Fruit fly (Drosophila melanogaster): ENCODE measurements around the gene CG7573.

Gene CG7573

dm6 chr3L:11303414-11304205 is 7.9 kb upstream of the CG7573 start (continued):
- TF ChIP-seq CG2875 (GFP tag; optimal IDR thresholded peaks at IDR 0.05) (peak; percentile 20), ham (GFP tag; IDR thresholded peaks at IDR 0.05) (no peak), D19A (tag; optimal IDR thresholded peaks at IDR 0.05) (peak; percentile 42), Lim3 (GFP tag; IDR thresholded peaks at IDR 0.05) (no peak), mld (GFP tag; IDR thresholded peaks at IDR 0.05; ENCODE audit: partially characterized antibody) (no peak), Dref (GFP tag; IDR thresholded peaks at IDR 0.05) (no peak), CG34422 (GFP tag; IDR thresholded peaks at IDR 0.05) (no peak), CG3065 (GFP tag; optimal IDR thresholded peaks at IDR 0.05) (no peak), Asciz (GFP tag; optimal IDR thresholded peaks at IDR 0.05) (peak; percentile 50), cad (GFP tag; optimal IDR thresholded peaks at IDR 0.05) (no peak), Fer1 (GFP tag; optimal IDR thresholded peaks at IDR 0.05) (peak; percentile 26), NfI (GFP tag; optimal IDR thresholded peaks at IDR 0.05) (no peak), CkIIα-i1 (GFP tag; IDR thresholded peaks at IDR 0.05) (no peak), zfh2 (GFP tag; optimal IDR thresholded peaks at IDR 0.05) (no peak), CG16815 (GFP tag; optimal IDR thresholded peaks at IDR 0.05) (no peak), CG10543 (GFP tag; optimal IDR thresholded peaks at IDR 0.05) (no peak), Aef1 (GFP tag; IDR thresholded peaks at IDR 0.05) (no peak), CG13296 (GFP tag; optimal IDR thresholded peaks at IDR 0.05) (peak; percentile 2), bigmax (GFP tag; optimal IDR thresholded peaks at IDR 0.05) (no peak), Chrac-16 (GFP tag; optimal IDR thresholded peaks at IDR 0.05) (peak; percentile 29), CG18619 (GFP tag; optimal IDR thresholded peaks at IDR 0.05) (peak; percentile 30), Ravus (GFP tag; IDR thresholded peaks at IDR 0.05) (no peak), caup (GFP tag; optimal IDR thresholded peaks at IDR 0.05; ENCODE audit: severe bottlenecking) (peak; percentile 37), pnt (GFP tag; optimal IDR thresholded peaks at IDR 0.05) (peak; percentile 38), CG18262 (tag; optimal IDR thresholded peaks at IDR 0.05) (peak; percentile 53), CG4854 (GFP tag; optimal IDR thresholded peaks at IDR 0.05) (peak; percentile 25), Ptx1 (GFP tag; IDR thresholded peaks at IDR 0.05) (peak; percentile 37; the same call in 1 of the 2 replicates), ind (GFP tag; optimal IDR thresholded peaks at IDR 0.05) (peak; percentile 6), Oli (tag; optimal IDR thresholded peaks at IDR 0.05) (peak; percentile 63), hbn (GFP tag; IDR thresholded peaks at IDR 0.05; ENCODE audit: partially characterized antibody) (no peak), CG32767 (GFP tag; IDR thresholded peaks at IDR 0.05) (no peak), Dp (GFP tag; optimal IDR thresholded peaks at IDR 0.05) (no peak), row (GFP tag; IDR thresholded peaks at IDR 0.05) (peak; percentile 76), bcd (GFP tag; optimal IDR thresholded peaks at IDR 0.05) (peak; percentile 14), ems (GFP tag; optimal IDR thresholded peaks at IDR 0.05) (no peak), tgo (GFP tag; IDR thresholded peaks at IDR 0.05) (peak; percentile 26; the same call in 1 of the 3 replicates), HLHmδ (GFP tag; optimal IDR thresholded peaks at IDR 0.05) (no peak), CG7556 (GFP tag; optimal IDR thresholded peaks at IDR 0.05) (peak; percentile 18), HmgZ (tag; optimal IDR thresholded peaks at IDR 0.05) (no peak), CrebB (tag; optimal IDR thresholded peaks at IDR 0.05) (no peak), h (optimal IDR thresholded peaks at IDR 0.05) (no peak), tio (GFP tag; optimal IDR thresholded peaks at IDR 0.05) (peak; percentile 42), Bteb2 (GFP tag; optimal IDR thresholded peaks at IDR 0.05) (peak; percentile 20), en (GFP tag; optimal IDR thresholded peaks at IDR 0.05) (no peak), CG4707 (GFP tag; optimal IDR thresholded peaks at IDR 0.05) (no peak), Myb (GFP tag; optimal IDR thresholded peaks at IDR 0.05) (no peak), odd (GFP tag; optimal IDR thresholded peaks at IDR 0.05) (no peak), prd (optimal IDR thresholded peaks at IDR 0.05) (no peak), prd (GFP tag; IDR thresholded peaks at IDR 0.05) (peak; percentile 68), Optix (GFP tag; IDR thresholded peaks at IDR 0.05) (no peak), nmo (GFP tag; optimal IDR thresholded peaks at IDR 0.05) (peak; percentile 62)

Measured in whole organism, embryonic.